Worm (Caenorhabditis elegans): ENCODE results near the gene C34E11.4.
A peak's percentile ranks its signal among the peaks of the same experiment; 100 is the strongest.

The C34E11.4 gene

DNA sequence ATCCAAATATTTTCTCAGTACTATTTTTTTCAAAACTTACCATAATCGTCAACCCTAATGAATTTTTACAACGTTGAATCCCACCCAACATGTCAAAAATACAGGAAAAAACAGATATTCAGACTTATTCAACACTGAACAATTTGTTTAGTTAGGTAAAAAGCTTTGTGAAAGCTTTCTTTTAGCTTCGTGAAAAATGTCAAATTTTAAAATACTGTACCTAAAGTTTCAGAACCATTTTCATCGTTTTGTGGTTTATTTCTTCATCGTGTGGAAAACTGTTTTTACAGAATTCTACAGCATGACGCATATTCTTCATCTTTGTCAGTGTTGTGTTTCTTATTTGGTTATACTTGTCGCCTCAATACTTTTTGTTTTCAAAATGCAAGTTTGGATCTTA lies 46.6 kb downstream of the C34E11.4 start, which contains the start of gene F54F7.14:
TSS of gene F54F7.14 (plus strand) at position 301 of the 400 bp plus-strand sequence.
- TF ChIP-seq ZK546.5 (tag; optimal IDR thresholded peaks at IDR 0.05), result no peak
- no peak for TF ChIP-seq nhr-237 (tag; optimal IDR thresholded peaks at IDR 0.05)
- no peak for TF ChIP-seq ztf-11 (tag; optimal IDR thresholded peaks at IDR 0.05)
- no peak for TF ChIP-seq egl-27 (tag; optimal IDR thresholded peaks at IDR 0.05)
- no peak for TF ChIP-seq pqm-1 (tag; optimal IDR thresholded peaks at IDR 0.05)
- no peak for TF ChIP-seq sea-2 (GFP tag; optimal IDR thresholded peaks at IDR 0.05)
- TF ChIP-seq zag-1 (tag; optimal IDR thresholded peaks at IDR 0.05), result no peak
- no peak for TF ChIP-seq ceh-16 (tag; optimal IDR thresholded peaks at IDR 0.05)
- TF ChIP-seq lin-39 (tag; optimal IDR thresholded peaks at IDR 0.05), result no peak
- no peak for TF ChIP-seq nhr-11 (tag; optimal IDR thresholded peaks at IDR 0.05)
- no peak for TF ChIP-seq elt-2 (tag; optimal IDR thresholded peaks at IDR 0.05)
- no peak for TF ChIP-seq ztf-4 (tag; optimal IDR thresholded peaks at IDR 0.05)
- TF ChIP-seq elt-3 (tag; optimal IDR thresholded peaks at IDR 0.05), result no peak
- TF ChIP-seq unc-39 (tag; optimal IDR thresholded peaks at IDR 0.05), result no peak
- TF ChIP-seq jun-1 (tag; optimal IDR thresholded peaks at IDR 0.05), result no peak
- no peak for TF ChIP-seq fos-1 (tag; optimal IDR thresholded peaks at IDR 0.05)

DNA sequence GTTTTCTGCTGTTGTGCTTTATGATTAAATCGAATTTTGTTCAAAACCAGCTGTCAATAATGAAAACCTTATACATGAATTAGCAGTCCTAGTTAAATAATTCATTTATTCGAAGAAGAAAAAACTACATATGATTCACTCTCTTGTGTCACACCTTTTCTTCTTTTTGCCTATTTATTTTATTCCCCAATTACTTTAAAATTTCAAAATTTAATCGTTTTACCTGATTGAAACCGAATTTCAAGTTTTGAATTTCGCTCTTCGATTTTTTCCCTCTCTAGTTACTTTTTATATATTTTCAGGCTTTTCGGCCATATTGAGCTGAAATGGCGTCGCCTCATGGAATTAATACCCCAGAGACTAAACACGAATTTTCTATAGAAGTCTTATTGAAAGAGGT lies 48.5 kb downstream of the C34E11.4 start, which contains the start of gene xtr-1:
TSS of gene xtr-1 (plus strand) at position 301 of the 400 bp plus-strand sequence.
- TF ChIP-seq eor-1 (tag; optimal IDR thresholded peaks at IDR 0.05), result no peak
- TF ChIP-seq hmg-11 (tag; optimal IDR thresholded peaks at IDR 0.05), result no peak
- TF ChIP-seq ceh-28 (tag; optimal IDR thresholded peaks at IDR 0.05), result no peak
- TF ChIP-seq nhr-237 (tag; optimal IDR thresholded peaks at IDR 0.05), result no peak
- no peak for TF ChIP-seq snpc-4 (tag; optimal IDR thresholded peaks at IDR 0.05)
- TF ChIP-seq skn-1 (tag; optimal IDR thresholded peaks at IDR 0.05), result no peak
- no peak for TF ChIP-seq lin-39 (tag; optimal IDR thresholded peaks at IDR 0.05)
- no peak for TF ChIP-seq daf-12 (tag; optimal IDR thresholded peaks at IDR 0.05)
- TF ChIP-seq aly-2 (tag; optimal IDR thresholded peaks at IDR 0.05), result no peak
- TF ChIP-seq egl-27 (tag; optimal IDR thresholded peaks at IDR 0.05), result no peak

DNA sequence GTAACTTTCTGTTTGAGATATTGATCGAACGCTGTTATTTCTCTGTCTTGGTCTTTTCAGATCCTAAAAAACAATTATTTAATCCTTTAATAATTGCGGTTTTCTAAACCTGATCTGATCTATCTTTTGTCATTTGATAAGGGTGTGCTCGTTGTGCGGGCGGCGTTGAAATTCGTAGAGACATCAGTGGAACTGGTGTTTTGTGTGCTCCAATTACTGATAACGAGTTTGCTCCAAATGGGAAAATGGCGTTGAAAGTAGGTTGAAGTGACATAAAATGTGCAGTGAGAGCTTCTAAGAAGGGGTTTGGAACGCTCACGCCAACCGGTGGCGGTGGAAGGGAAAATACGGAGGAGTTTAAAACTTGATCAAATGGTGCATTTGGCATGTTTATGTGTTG lies 50.4 kb downstream of the C34E11.4 start:
- TF ChIP-seq ama-1 (optimal IDR thresholded peaks at IDR 0.05) (no peak), ceh-28 (tag; optimal IDR thresholded peaks at IDR 0.05) (no peak), elt-2 (tag; optimal IDR thresholded peaks at IDR 0.05) (peak; percentile 67), unc-62 (GFP tag; optimal IDR thresholded peaks at IDR 0.05) (no peak), eor-1 (tag; optimal IDR thresholded peaks at IDR 0.05) (no peak), hmg-11 (tag; optimal IDR thresholded peaks at IDR 0.05) (no peak), egl-27 (tag; optimal IDR thresholded peaks at IDR 0.05) (no peak), pqm-1 (tag; optimal IDR thresholded peaks at IDR 0.05) (peak; percentile 56), ceh-16 (tag; optimal IDR thresholded peaks at IDR 0.05) (no peak), lin-15B (tag; optimal IDR thresholded peaks at IDR 0.05) (no peak)

DNA sequence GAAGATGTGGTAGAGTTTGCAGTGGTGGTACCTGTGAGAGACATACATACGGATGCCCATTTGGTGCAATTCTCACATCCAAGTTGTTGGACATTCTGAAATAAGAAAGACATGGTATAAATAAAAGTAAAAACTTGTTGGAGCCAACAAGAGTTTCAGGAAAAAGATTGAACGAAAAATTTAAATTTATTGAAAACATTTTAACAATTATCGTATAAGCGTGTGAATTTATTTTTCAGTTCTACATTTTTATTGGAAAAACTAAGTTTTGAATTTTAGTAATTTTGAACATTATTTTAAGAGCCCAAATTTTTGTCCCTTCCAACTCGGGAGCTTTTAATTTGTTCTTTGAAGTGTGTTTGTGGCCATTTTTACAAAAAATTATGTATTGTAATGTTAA lies 50.9 kb downstream of the C34E11.4 start, which contains the start of gene F54F7.8:
TSS of gene F54F7.8 (minus strand) at position 101 of the 400 bp plus-strand sequence.
- TF ChIP-seq nhr-76 (tag; optimal IDR thresholded peaks at IDR 0.05) (no peak), ceh-9 (tag; optimal IDR thresholded peaks at IDR 0.05) (no peak), hmg-11 (tag; optimal IDR thresholded peaks at IDR 0.05) (no peak), fkh-2 (tag; optimal IDR thresholded peaks at IDR 0.05) (no peak), nhr-77 (tag; optimal IDR thresholded peaks at IDR 0.05) (no peak), R02D3.7 (tag; optimal IDR thresholded peaks at IDR 0.05) (no peak), ZK546.5 (tag; optimal IDR thresholded peaks at IDR 0.05) (no peak), jun-1 (tag; optimal IDR thresholded peaks at IDR 0.05) (no peak), sea-2 (GFP tag; optimal IDR thresholded peaks at IDR 0.05) (no peak), nhr-28 (tag; optimal IDR thresholded peaks at IDR 0.05) (no peak), nhr-43 (tag; optimal IDR thresholded peaks at IDR 0.05; ENCODE audit: poor library complexity, severe bottlenecking) (no peak), ceh-82 (tag; optimal IDR thresholded peaks at IDR 0.05) (no peak), lin-15B (tag; optimal IDR thresholded peaks at IDR 0.05) (no peak), mml-1 (tag; optimal IDR thresholded peaks at IDR 0.05) (no peak), fos-1 (tag; optimal IDR thresholded peaks at IDR 0.05) (no peak), skn-1 (tag; optimal IDR thresholded peaks at IDR 0.05) (no peak), daf-12 (tag; optimal IDR thresholded peaks at IDR 0.05) (no peak)
